Fruit fly (Drosophila melanogaster) whole organism, wandering third instar larva: ENCODE measurements around the gene Acp76A.

Experiments
- CG32264 ChIP-seq: fragments of 200-800 bp; sonication (Bioruptor generic); optimal IDR thresholded peaks from 2 replicates; lab custom pipeline; 2016; ENCODE audit warnings: missing biosample characterization, missing genetic modification characterization
- CG9705 ChIP-seq: fragments of 200-800 bp; sonication (Bioruptor generic); optimal IDR thresholded peaks from 2 replicates; lab custom pipeline; 2018; ENCODE audit warnings: missing biosample characterization, mild to moderate bottlenecking, missing genetic modification characterization
- N ChIP-seq: fragments of >200 bp; optimal IDR thresholded peaks from 2 replicates; lab custom pipeline; 2018; ENCODE audit warnings: missing biosample characterization, missing external identifiers, missing genetic modification characterization
- Sp1 ChIP-seq: fragments of 200-800 bp; sonication (Bioruptor generic); optimal IDR thresholded peaks from 3 replicates; lab custom pipeline; 2019; ENCODE audit warnings: missing biosample characterization, mild to moderate bottlenecking, missing genetic modification characterization, moderate library complexity
- h ChIP-seq: fragments of 200-800 bp; sonication (Bioruptor generic); optimal IDR thresholded peaks from 3 replicates; lab custom pipeline; 2016; ENCODE audit warnings: missing biosample characterization, mild to moderate bottlenecking, missing genetic modification characterization
- jim ChIP-seq: fragments of 175-275, 200-325 bp; sonication (Bioruptor generic); optimal IDR thresholded peaks from 2 replicates; lab custom pipeline; 2016; ENCODE audit warnings: missing biosample characterization, mild to moderate bottlenecking, missing genetic modification characterization
- lola ChIP-seq: fragments of >200 bp; optimal IDR thresholded peaks from 2 replicates; lab custom pipeline; 2017; ENCODE audit warnings: missing biosample characterization, missing genetic modification characterization
- pan ChIP-seq: fragments of >200 bp; optimal IDR thresholded peaks from 2 replicates; lab custom pipeline; 2017
- tai ChIP-seq: sonication (Bioruptor generic); optimal IDR thresholded peaks from 2 replicates; lab custom pipeline; 2016; ENCODE audit warnings: missing biosample characterization, missing genetic modification characterization
- usp ChIP-seq: fragments of >200 bp; optimal IDR thresholded peaks from 2 replicates; lab custom pipeline; 2017; ENCODE audit warnings: missing biosample characterization, missing genetic modification characterization

DNA sequence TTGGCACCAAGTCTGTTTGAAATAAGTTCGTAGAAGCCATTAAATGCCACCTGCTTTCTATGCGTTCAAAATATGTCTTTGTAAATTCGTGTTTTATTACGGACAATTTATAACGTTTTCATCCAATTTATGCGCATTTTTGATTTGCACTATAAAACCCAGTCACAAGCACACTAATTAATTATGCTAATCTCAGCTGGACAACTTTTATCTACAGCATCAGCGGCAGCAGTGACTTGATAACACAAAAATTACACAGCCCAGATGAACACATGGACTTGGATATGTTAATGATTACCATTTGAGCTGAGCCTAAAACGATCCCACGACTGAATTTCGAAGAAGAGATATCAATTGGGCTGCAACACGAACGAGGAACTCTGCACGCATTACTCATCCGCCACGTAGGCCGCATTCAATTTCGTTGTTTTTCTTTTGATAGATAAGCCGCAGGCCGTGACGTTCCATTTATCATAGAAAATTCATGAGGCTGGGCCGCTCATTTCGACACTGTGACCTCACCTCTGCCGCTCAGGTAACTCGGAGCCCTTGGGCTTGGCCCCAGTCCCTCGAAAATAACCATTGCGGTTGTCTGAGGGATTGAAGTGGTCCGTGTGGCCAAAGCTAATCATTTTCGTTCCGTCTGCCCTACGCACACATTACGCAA lies 38.6 kb downstream of the Acp76A start:
- TF ChIP-seq N (GFP tag; lab: Kevin White, UChicago) (no peak), usp (GFP tag; lab: Kevin White, UChicago) (no peak), tai (GFP tag; lab: Kevin White, UChicago) (no peak), lola (GFP tag; lab: Kevin White, UChicago) (no peak), h (GFP tag; lab: Kevin White, UChicago) (no peak), Sp1 (GFP tag; lab: Kevin White, UChicago) (no peak), jim (GFP tag; lab: Kevin White, UChicago) (no peak), pan (lab: Kevin White, UChicago) (no peak), CG9705 (no peak), CG32264 (GFP tag; lab: Kevin White, UChicago) (no peak)
